Fruit fly (Drosophila melanogaster): ENCODE data around the gene CG46306.

CG46306 gene

dm6 chrX:16782175-16782916, 53.0 kb downstream of the CG46306 start (continued):
- TF ChIP-seq CG9609 (GFP tag; optimal IDR thresholded peaks at IDR 0.05) (peak; percentile 81), CG17328 (GFP tag; IDR thresholded peaks at IDR 0.05) (peak; percentile 57), Xbp1 (GFP tag; optimal IDR thresholded peaks at IDR 0.05) (peak; percentile 63), pita (GFP tag; optimal IDR thresholded peaks at IDR 0.05) (no peak), Pdp1 (GFP tag; optimal IDR thresholded peaks at IDR 0.05) (peak; percentile 38 to 49), Bgb (GFP tag; IDR thresholded peaks at IDR 0.05; ENCODE audit: partially characterized antibody) (no peak), CG7786 (GFP tag; optimal IDR thresholded peaks at IDR 0.05) (peak; percentile 30), sisA (GFP tag; IDR thresholded peaks at IDR 0.05) (peak; percentile 46), dmrt99B (tag; optimal IDR thresholded peaks at IDR 0.05) (peak; percentile 62), NC2α (GFP tag; optimal IDR thresholded peaks at IDR 0.05) (no peak), HLH54F (GFP tag; optimal IDR thresholded peaks at IDR 0.05) (peak; percentile 47), Hey (tag; optimal IDR thresholded peaks at IDR 0.05) (no peak), Sox102F (GFP tag; optimal IDR thresholded peaks at IDR 0.05) (peak; percentile 69), CG17361 (GFP tag; IDR thresholded peaks at IDR 0.05) (peak; percentile 55; the same call in 2 of the 3 replicates), CG9817 (tag; optimal IDR thresholded peaks at IDR 0.05) (peak; percentile 38), tgo (GFP tag; IDR thresholded peaks at IDR 0.05) (peak; percentile 61; the same call in 2 of the 3 replicates), bbx (GFP tag; IDR thresholded peaks at IDR 0.05; ENCODE audit: partially characterized antibody) (no peak), CG11456 (GFP tag; IDR thresholded peaks at IDR 0.05) (peak; percentile 59; the same call in 1 of the 3 replicates), CG2712 (tag; optimal IDR thresholded peaks at IDR 0.05) (peak; percentile 46), slp2 (GFP tag; optimal IDR thresholded peaks at IDR 0.05) (peak; percentile 53), tin (GFP tag; optimal IDR thresholded peaks at IDR 0.05) (peak; percentile 53), Ada2b (GFP tag; IDR thresholded peaks at IDR 0.05) (peak; percentile 58), CG10321 (GFP tag; IDR thresholded peaks at IDR 0.05) (no peak), ATbp (GFP tag; optimal IDR thresholded peaks at IDR 0.05) (peak; percentile 49), tx (GFP tag; optimal IDR thresholded peaks at IDR 0.05) (peak; percentile 52), her (GFP tag; optimal IDR thresholded peaks at IDR 0.05) (peak; percentile 5), CG13296 (GFP tag; optimal IDR thresholded peaks at IDR 0.05) (peak; percentile 5), exex (tag; optimal IDR thresholded peaks at IDR 0.05) (no peak), phol (tag; optimal IDR thresholded peaks at IDR 0.05) (peak; percentile 55), CG12236 (GFP tag; optimal IDR thresholded peaks at IDR 0.05) (peak; percentile 9), fu2 (GFP tag; optimal IDR thresholded peaks at IDR 0.05) (no peak), Tbp (GFP tag; optimal IDR thresholded peaks at IDR 0.05) (no peak), Ssrp (tag; optimal IDR thresholded peaks at IDR 0.05) (peak; percentile 42), CG6791 (GFP tag; IDR thresholded peaks at IDR 0.05; ENCODE audit: partially characterized antibody) (no peak), CG42726 (GFP tag; IDR thresholded peaks at IDR 0.05; ENCODE audit: partially characterized antibody) (no peak), pho (GFP tag; optimal IDR thresholded peaks at IDR 0.05) (peak; percentile 39), fru (optimal IDR thresholded peaks at IDR 0.05) (no peak), CG4424 (GFP tag; optimal IDR thresholded peaks at IDR 0.05) (peak; percentile 53), Six4 (GFP tag; optimal IDR thresholded peaks at IDR 0.05) (peak; percentile 17), Max (GFP tag; optimal IDR thresholded peaks at IDR 0.05) (peak; percentile 17), gsb-n (tag; optimal IDR thresholded peaks at IDR 0.05) (peak; percentile 5), Eip74EF (GFP tag; optimal IDR thresholded peaks at IDR 0.05) (no peak), lmd (GFP tag; IDR thresholded peaks at IDR 0.05) (peak; percentile 57), CG14014 (GFP tag; IDR thresholded peaks at IDR 0.05) (0 out of 2 replicates have a peak, but pooled peaks have one; percentile 32), CG8924 (tag; optimal IDR thresholded peaks at IDR 0.05) (peak; percentile 31), vvl (GFP tag; IDR thresholded peaks at IDR 0.05) (peak; percentile 58), CG8290 (GFP tag; optimal IDR thresholded peaks at IDR 0.05) (no peak), CG8290 (tag; optimal IDR thresholded peaks at IDR 0.05) (peak in 1 of 2 experiments; percentile 37), aop (GFP tag; IDR thresholded peaks at IDR 0.05) (no peak), CG12659 (GFP tag; optimal IDR thresholded peaks at IDR 0.05) (peak; percentile 33)

Data from whole organism, embryonic.